Worm (Caenorhabditis elegans) whole organism, L3 larva: ENCODE data around the gene F16B12.6.

ENCODE experiments used
- R02D3.7 ChIP-seq: fragments of 150-350 bp; optimal IDR thresholded peaks from 2 replicates; lab custom pipeline; 2014; ENCODE audit warnings: missing biosample characterization, missing genetic modification characterization
- ZK546.5 ChIP-seq: sonication (generic microtip); optimal IDR thresholded peaks from 2 replicates; lab custom pipeline; 2017; ENCODE audit warnings: missing biosample characterization, missing genetic modification characterization
- aly-2 ChIP-seq: fragments of 150-350 bp; optimal IDR thresholded peaks from 2 replicates; lab custom pipeline; 2014; ENCODE audit warnings: missing biosample characterization, missing genetic modification characterization
- ceh-16 ChIP-seq: sonication (generic microtip); optimal IDR thresholded peaks from 2 replicates; lab custom pipeline; 2017; ENCODE audit warnings: missing biosample characterization, missing genetic modification characterization
- ceh-28 ChIP-seq: fragments of 150-350 bp; optimal IDR thresholded peaks from 2 replicates; lab custom pipeline; 2014; ENCODE audit warnings: missing biosample characterization, missing genetic modification reagents, missing genetic modification characterization
- ceh-82 ChIP-seq: fragments of 150-350 bp; optimal IDR thresholded peaks from 2 replicates; lab custom pipeline; 2014; ENCODE audit warnings: missing biosample characterization, missing genetic modification characterization
- ceh-9 ChIP-seq: sonication (generic microtip); optimal IDR thresholded peaks from 2 replicates; lab custom pipeline; 2018; ENCODE audit warnings: missing biosample characterization, missing genetic modification characterization
- daf-12 ChIP-seq: fragments of 150-350 bp; optimal IDR thresholded peaks from 2 replicates; lab custom pipeline; 2014; ENCODE audit warnings: missing biosample characterization, missing genetic modification reagents, missing genetic modification characterization
- egl-5 ChIP-seq: fragments of 150-350 bp; optimal IDR thresholded peaks from 2 replicates; lab custom pipeline; 2017; ENCODE audit warnings: missing biosample characterization, missing genetic modification reagents, missing genetic modification characterization, inconsistent platforms
- elt-1 ChIP-seq: fragments of 150-350 bp; optimal IDR thresholded peaks from 2 replicates; lab custom pipeline; 2014; ENCODE audit warnings: missing biosample characterization, missing genetic modification characterization
- elt-2 ChIP-seq: sonication (generic microtip); optimal IDR thresholded peaks from 2 replicates; lab custom pipeline; 2016; ENCODE audit warnings: missing genetic modification reagents, mild to moderate bottlenecking, missing genetic modification characterization, missing compliant biosample characterization
- eor-1 ChIP-seq, 2 experiments: fragments of 150-350 bp; optimal IDR thresholded peaks; 2 replicates each; lab custom pipeline; 2014 to 2018; ENCODE audit warnings: missing biosample characterization in 2 of 2, missing genetic modification characterization in 2 of 2
- fkh-10 ChIP-seq: sonication (generic microtip); optimal IDR thresholded peaks from 2 replicates; lab custom pipeline; 2017; ENCODE audit warnings: missing biosample characterization, missing genetic modification reagents, missing genetic modification characterization
- fkh-2 ChIP-seq: fragments of 150-350 bp; optimal IDR thresholded peaks from 2 replicates; lab custom pipeline; 2014; ENCODE audit warnings: missing biosample characterization, missing genetic modification reagents, missing genetic modification characterization
- fos-1 ChIP-seq: fragments of 150-350 bp; optimal IDR thresholded peaks from 2 replicates; lab custom pipeline; 2014; ENCODE audit warnings: missing biosample characterization, missing genetic modification characterization
- hmg-11 ChIP-seq: sonication (generic microtip); optimal IDR thresholded peaks from 2 replicates; lab custom pipeline; 2016; ENCODE audit warnings: missing genetic modification characterization, missing compliant biosample characterization
- jun-1 ChIP-seq: fragments of 150-350 bp; optimal IDR thresholded peaks from 2 replicates; lab custom pipeline; 2014; ENCODE audit warnings: missing biosample characterization, missing genetic modification reagents, missing genetic modification characterization
- lin-15B ChIP-seq: fragments of 150-350 bp; optimal IDR thresholded peaks from 2 replicates; lab custom pipeline; 2014; ENCODE audit warnings: missing biosample characterization, missing genetic modification characterization
- lin-39 ChIP-seq: fragments of 150-350 bp; optimal IDR thresholded peaks from 2 replicates; lab custom pipeline; 2018; ENCODE audit warnings: missing biosample characterization, missing genetic modification reagents, missing genetic modification characterization
- lsy-12 ChIP-seq: sonication (generic microtip); optimal IDR thresholded peaks from 2 replicates; lab custom pipeline; 2016; ENCODE audit warnings: mild to moderate bottlenecking, missing genetic modification characterization, missing compliant biosample characterization
- mdl-1 ChIP-seq: fragments of 150-350 bp; optimal IDR thresholded peaks from 2 replicates; lab custom pipeline; 2014; ENCODE audit warnings: missing biosample characterization, missing genetic modification characterization
- mml-1 ChIP-seq: fragments of 150-350 bp; sonication (generic microtip); optimal IDR thresholded peaks from 3 replicates; lab custom pipeline; 2014; ENCODE audit warnings: missing biosample characterization, missing genetic modification characterization
- nfya-1 ChIP-seq: sonication (generic microtip); optimal IDR thresholded peaks from 2 replicates; lab custom pipeline; 2017; ENCODE audit warnings: missing genetic modification characterization, mild to moderate bottlenecking, missing compliant biosample characterization, antibody characterized with exemption, moderate library complexity; ENCODE audit not compliant: insufficient read depth
- nhr-11 ChIP-seq: fragments of 150-350 bp; optimal IDR thresholded peaks from 2 replicates; lab custom pipeline; 2014; ENCODE audit warnings: missing biosample characterization, missing genetic modification characterization
- nhr-12 ChIP-seq: fragments of 150-350 bp; optimal IDR thresholded peaks from 2 replicates; lab custom pipeline; 2014; ENCODE audit warnings: missing biosample characterization, missing genetic modification characterization
- nhr-23 ChIP-seq: fragments of 150-350 bp; optimal IDR thresholded peaks from 2 replicates; lab custom pipeline; 2014; ENCODE audit warnings: missing biosample characterization, missing genetic modification reagents, missing genetic modification characterization
- nhr-237 ChIP-seq: fragments of 150-350 bp; optimal IDR thresholded peaks from 2 replicates; lab custom pipeline; 2014; ENCODE audit warnings: missing biosample characterization, missing genetic modification characterization
- nhr-25 ChIP-seq: sonication (generic microtip); optimal IDR thresholded peaks from 2 replicates; lab custom pipeline; 2017; ENCODE audit warnings: missing biosample characterization, missing genetic modification characterization
- nhr-28 ChIP-seq: fragments of 150-350 bp; optimal IDR thresholded peaks from 2 replicates; lab custom pipeline; 2014; ENCODE audit warnings: missing biosample characterization, missing genetic modification characterization
- nhr-67 ChIP-seq: fragments of 150-350 bp; optimal IDR thresholded peaks from 2 replicates; lab custom pipeline; 2014; ENCODE audit warnings: missing biosample characterization, missing genetic modification characterization
- nhr-76 ChIP-seq: fragments of 150-350 bp; sonication (generic microtip); optimal IDR thresholded peaks from 5 replicates; lab custom pipeline; 2014; ENCODE audit warnings: missing biosample characterization, missing genetic modification characterization
- nhr-77 ChIP-seq: fragments of 150-350 bp; optimal IDR thresholded peaks from 2 replicates; lab custom pipeline; 2014; ENCODE audit warnings: missing biosample characterization, missing genetic modification characterization
- pha-4 ChIP-seq: fragments of 150-350 bp; optimal IDR thresholded peaks from 2 replicates; lab custom pipeline; 2014; ENCODE audit warnings: missing biosample characterization, missing genetic modification reagents, missing genetic modification characterization
- pqm-1 ChIP-seq: fragments of 150-350 bp; optimal IDR thresholded peaks from 2 replicates; lab custom pipeline; 2017; ENCODE audit warnings: missing biosample characterization, missing genetic modification characterization, inconsistent platforms
- sea-2 ChIP-seq: fragments of 150-350 bp; sonication (generic microtip); optimal IDR thresholded peaks from 4 replicates; lab custom pipeline; 2014; ENCODE audit warnings: missing biosample characterization, missing genetic modification reagents, missing genetic modification characterization
- skn-1 ChIP-seq: fragments of 150-350 bp; optimal IDR thresholded peaks from 2 replicates; lab custom pipeline; 2014; ENCODE audit warnings: missing biosample characterization, missing genetic modification characterization
- snpc-4 ChIP-seq: fragments of 150-350 bp; optimal IDR thresholded peaks from 2 replicates; lab custom pipeline; 2014; ENCODE audit warnings: missing biosample characterization, missing genetic modification characterization
- unc-39 ChIP-seq: sonication (generic microtip); optimal IDR thresholded peaks from 4 replicates; lab custom pipeline; 2017; ENCODE audit warnings: missing biosample characterization, missing genetic modification characterization
- unc-62 ChIP-seq: fragments of 150-350 bp; sonication (generic microtip); optimal IDR thresholded peaks from 4 replicates; lab custom pipeline; 2014; ENCODE audit warnings: missing biosample characterization, missing genetic modification reagents, missing genetic modification characterization
- zag-1 ChIP-seq: fragments of 150-350 bp; optimal IDR thresholded peaks from 2 replicates; lab custom pipeline; 2014; ENCODE audit warnings: missing biosample characterization, missing genetic modification characterization
- ztf-4 ChIP-seq: fragments of 150-350 bp; optimal IDR thresholded peaks from 2 replicates; lab custom pipeline; 2014; ENCODE audit warnings: missing biosample characterization, missing genetic modification characterization

The F16B12.6 gene

DNA sequence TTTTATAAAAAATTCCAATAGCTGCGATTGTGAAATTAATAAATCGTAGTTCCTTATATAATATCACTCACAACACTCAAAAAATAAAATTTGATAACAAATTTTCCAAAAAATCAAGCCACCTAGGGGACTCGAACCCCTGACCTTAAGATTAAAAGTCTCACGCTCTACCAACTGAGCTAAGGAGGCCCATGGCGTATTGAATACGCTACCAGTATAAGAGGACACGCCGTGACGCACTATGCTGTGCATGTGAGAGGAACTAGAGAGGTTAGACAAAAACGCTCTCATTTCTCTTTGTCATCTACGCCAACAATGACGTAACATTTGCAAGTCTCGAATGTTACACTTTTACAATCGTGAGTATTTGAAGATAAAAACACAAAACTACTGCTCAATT, 38.3 kb upstream of the F16B12.6 start (continued):
- peak; percentile 88 for TF ChIP-seq pha-4 (tag; lab: Kevin White, UChicago)
- peak; percentile 94 for TF ChIP-seq hmg-11 (tag; lab: Kevin White, UChicago)
- TF ChIP-seq snpc-4 (tag; lab: Kevin White, UChicago), result peak; percentile 57
- peak; percentile 61 for TF ChIP-seq R02D3.7 (tag; lab: Kevin White, UChicago)
- no peak for TF ChIP-seq nhr-237 (tag; lab: Kevin White, UChicago)
- peak; percentile 84 for TF ChIP-seq skn-1 (tag; lab: Kevin White, UChicago)
- peak; percentile 44 for TF ChIP-seq ceh-16 (tag; lab: Kevin White, UChicago)
- TF ChIP-seq nhr-23 (tag; lab: Kevin White, UChicago), result peak; percentile 75
- TF ChIP-seq mml-1 (tag; lab: Kevin White, UChicago), result no peak
- TF ChIP-seq nhr-67 (tag; lab: Kevin White, UChicago), result no peak
- TF ChIP-seq sea-2, result peak; percentile 29
- TF ChIP-seq aly-2 (tag; lab: Kevin White, UChicago), result no peak
- TF ChIP-seq fos-1, result no peak
- TF ChIP-seq nfya-1, result peak; percentile 77
- no peak for TF ChIP-seq fkh-10 (GFP tag; lab: Kevin White, UChicago)
- TF ChIP-seq unc-39 (tag; lab: Kevin White, UChicago), result no peak
- TF ChIP-seq nhr-12 (tag; lab: Kevin White, UChicago), result no peak
- peak; percentile 80 for TF ChIP-seq fkh-2 (tag; lab: Kevin White, UChicago)
- peak in 1 of 2 experiments; percentile 48 for TF ChIP-seq eor-1 (tag; optimal IDR thresholded peaks at IDR 0.05; lab: Kevin White, UChicago)
- peak; percentile 78 for TF ChIP-seq ztf-4 (tag; lab: Kevin White, UChicago)
- TF ChIP-seq jun-1 (tag; lab: Kevin White, UChicago), result peak; percentile 62
- TF ChIP-seq elt-1 (tag; lab: Kevin White, UChicago), result peak; percentile 33
- TF ChIP-seq lin-39 (tag; lab: Kevin White, UChicago), result peak; percentile 35
- peak; percentile 79 for TF ChIP-seq nhr-77 (tag; lab: Kevin White, UChicago)

DNA sequence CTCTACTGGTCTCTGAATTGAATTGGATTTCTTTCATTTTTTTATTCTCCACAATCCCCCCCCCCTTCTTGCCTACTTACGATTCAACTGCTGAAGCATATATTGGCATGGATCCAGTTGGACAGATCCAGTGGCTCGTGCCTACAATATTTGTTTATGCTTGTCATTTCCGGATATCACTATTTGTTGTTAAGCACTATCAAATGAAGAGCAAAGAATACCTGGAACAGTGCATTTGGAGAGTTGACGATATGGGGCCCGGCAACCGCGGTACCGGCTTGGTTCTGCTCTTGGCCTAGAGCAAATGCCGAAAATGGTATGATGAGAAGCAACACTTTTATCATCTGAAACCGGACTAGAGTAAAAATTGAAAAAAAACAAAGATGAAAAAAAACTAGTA, 34.5 kb upstream of the F16B12.6 start, which contains the start of gene lgc-21:
lgc-21 (minus strand) TSS at position 344 of the 400 bp plus-strand sequence.
- TF ChIP-seq nfya-1, result no peak
- TF ChIP-seq ZK546.5 (tag; lab: Kevin White, UChicago), result no peak
- TF ChIP-seq nhr-11 (tag; lab: Kevin White, UChicago), result no peak
- no peak for TF ChIP-seq zag-1
- no peak for TF ChIP-seq lin-15B
- TF ChIP-seq nhr-28 (tag; lab: Kevin White, UChicago), result no peak
- no peak for TF ChIP-seq aly-2 (tag; lab: Kevin White, UChicago)
- no peak for TF ChIP-seq nhr-76 (tag; lab: Kevin White, UChicago)
- TF ChIP-seq daf-12 (tag; lab: Kevin White, UChicago), result no peak
- TF ChIP-seq unc-62 (GFP tag; lab: Kevin White, UChicago), result no peak
- no peak for TF ChIP-seq lin-39 (tag; lab: Kevin White, UChicago)
- TF ChIP-seq fos-1, result no peak
- TF ChIP-seq nhr-237 (tag; lab: Kevin White, UChicago), result no peak
- TF ChIP-seq lsy-12 (tag; lab: Kevin White, UChicago), result no peak
- TF ChIP-seq snpc-4 (tag; lab: Kevin White, UChicago), result no peak
- TF ChIP-seq mdl-1 (tag; lab: Kevin White, UChicago), result no peak
- no peak for TF ChIP-seq nhr-23 (tag; lab: Kevin White, UChicago)

DNA sequence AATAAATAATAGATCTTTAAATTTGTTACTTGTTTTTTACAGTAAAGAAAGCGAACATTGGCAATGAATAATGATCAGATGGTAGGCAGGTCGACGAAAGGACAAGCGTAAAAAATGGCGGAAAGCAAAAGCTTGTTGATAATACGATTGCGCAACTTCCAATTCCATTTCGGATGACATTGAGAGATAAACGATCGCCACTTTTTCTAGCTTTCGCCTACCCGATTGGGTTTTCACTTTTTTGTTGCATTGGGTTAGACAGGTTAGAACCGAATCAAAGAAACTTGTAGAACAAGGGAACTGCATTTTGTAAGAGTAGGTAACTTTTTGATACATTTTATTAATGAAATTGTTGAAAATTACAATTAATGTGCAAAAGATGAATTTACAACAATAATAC, 32.6 kb upstream of the F16B12.6 start:
- no peak for TF ChIP-seq R02D3.7 (tag; lab: Kevin White, UChicago)
- TF ChIP-seq sea-2, result no peak
- TF ChIP-seq nhr-25 (tag; lab: Kevin White, UChicago), result peak; percentile 82
- no peak for TF ChIP-seq nhr-23 (tag; lab: Kevin White, UChicago)
- no peak for TF ChIP-seq nhr-28 (tag; lab: Kevin White, UChicago)
- no peak for TF ChIP-seq fos-1
- no peak for TF ChIP-seq ceh-82 (tag; lab: Kevin White, UChicago)

DNA sequence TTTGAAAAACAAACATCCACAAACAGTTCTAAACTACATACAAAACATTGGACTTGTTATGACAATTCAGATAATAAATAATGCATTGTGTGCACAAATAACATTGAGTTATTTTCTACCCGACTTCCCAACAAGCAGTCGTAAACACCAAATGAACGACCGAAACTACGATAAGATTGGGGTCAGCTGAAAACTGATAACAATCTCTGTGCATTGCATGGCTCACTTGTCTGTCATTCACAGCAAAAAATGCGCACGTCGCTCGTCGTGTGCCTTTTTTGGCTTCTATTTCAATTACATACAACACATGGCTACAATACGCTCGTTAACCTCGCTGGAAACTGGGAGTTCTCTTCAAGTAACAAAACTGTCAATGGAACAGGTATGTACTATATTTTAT, 31.2 kb upstream of the F16B12.6 start, which contains the start of gene C33G3.4:
C33G3.4 (plus strand) TSS at position 213 of the 400 bp plus-strand sequence.
- no peak for TF ChIP-seq nfya-1
- TF ChIP-seq ceh-82 (tag; lab: Kevin White, UChicago), result no peak
- peak; percentile 36 for TF ChIP-seq pha-4 (tag; lab: Kevin White, UChicago)
- TF ChIP-seq egl-5 (tag; lab: Kevin White, UChicago), result no peak
- no peak for TF ChIP-seq ztf-4 (tag; lab: Kevin White, UChicago)
- TF ChIP-seq ceh-28 (tag; lab: Kevin White, UChicago), result no peak
- peak; percentile 79 for TF ChIP-seq pqm-1
- no peak for TF ChIP-seq ZK546.5 (tag; lab: Kevin White, UChicago)
- TF ChIP-seq elt-2, result peak; percentile 91
- TF ChIP-seq nhr-28 (tag; lab: Kevin White, UChicago), result no peak
- TF ChIP-seq jun-1 (tag; lab: Kevin White, UChicago), result no peak
- no peak for TF ChIP-seq ceh-9 (tag; lab: Kevin White, UChicago)
